Worm (Caenorhabditis elegans) whole organism, midembryonic: ENCODE data around the gene lsm-4.

Experiments used
- T22C8.4 ChIP-seq: fragments of 200-800 bp; sonication (Bioruptor generic); IDR thresholded peaks from 2 replicates; pipeline ENCODE4 v1.3.6; 2022; ENCODE audit warnings: missing genetic modification characterization, missing compliant biosample characterization
- cog-1 ChIP-seq: sonication (generic microtip); optimal IDR thresholded peaks from 2 replicates; lab custom pipeline; 2016; ENCODE audit warnings: missing genetic modification characterization, missing compliant biosample characterization
- flt-1 ChIP-seq: fragments of 200-800 bp; sonication (Bioruptor generic); IDR thresholded peaks from 2 replicates; pipeline ENCODE4 v1.3.6; 2022; ENCODE audit warnings: missing genetic modification characterization, missing compliant biosample characterization
- med-1 ChIP-seq: sonication (generic microtip); optimal IDR thresholded peaks from 2 replicates; lab custom pipeline; 2017; ENCODE audit warnings: missing genetic modification characterization, mild to moderate bottlenecking, missing compliant biosample characterization, antibody characterized with exemption, missing genetic modification reagents; ENCODE audit not compliant: insufficient read depth
- tab-1 ChIP-seq: fragments of 200-800 bp; sonication (Bioruptor generic); IDR thresholded peaks from 2 replicates; pipeline ENCODE4 v1.3.6; 2022; ENCODE audit warnings: missing genetic modification characterization, missing compliant biosample characterization
- ztf-23 ChIP-seq: fragments of 200-800 bp; sonication (Bioruptor generic); IDR thresholded peaks from 2 replicates; pipeline ENCODE4 v1.3.6; 2022; ENCODE audit warnings: missing genetic modification reagents, missing genetic modification characterization, missing compliant biosample characterization
- ztf-29 ChIP-seq: fragments of 200-800 bp; sonication (Bioruptor generic); IDR thresholded peaks from 2 replicates; pipeline ENCODE4 v1.3.6; 2022; ENCODE audit warnings: missing genetic modification reagents, missing genetic modification characterization, missing compliant biosample characterization

DNA sequence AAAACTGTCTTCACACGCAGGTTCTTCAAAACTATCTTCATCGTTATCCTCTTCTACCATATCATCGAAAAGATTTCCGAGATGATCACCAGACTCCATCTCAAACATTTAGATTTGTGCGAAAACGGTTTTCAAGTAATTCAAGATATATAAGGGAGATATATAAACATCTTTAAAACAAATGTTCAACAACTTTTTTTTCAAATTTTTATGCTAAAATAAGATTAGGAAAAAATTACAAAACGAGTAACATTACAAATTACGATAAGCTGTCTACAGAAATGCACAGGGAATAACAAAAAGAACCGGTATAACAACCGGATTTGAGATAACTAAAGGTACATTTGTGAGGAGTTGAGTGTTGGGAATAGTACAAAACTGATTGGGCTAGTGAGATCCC, 43.0 kb upstream of the lsm-4 start, which contains the start of gene C30G12.6:
- no peak for TF ChIP-seq cog-1
- TF ChIP-seq tab-1 (GFP tag; lab: Robert Waterston, UW) = no peak
- TF ChIP-seq med-1 (GFP tag; lab: Kevin White, UChicago) = no peak
- no peak for TF ChIP-seq T22C8.4 (GFP tag; lab: Robert Waterston, UW)
- TF ChIP-seq ztf-29 = no peak
- no peak for TF ChIP-seq flt-1 (GFP tag; lab: Robert Waterston, UW)
- no peak for TF ChIP-seq ztf-23
